Fruit fly (Drosophila melanogaster): ENCODE measurements around the gene CG3842.

The CG3842 gene

dm6 chrX:6375636-6376035, 38.1 kb downstream of the CG3842 start (continued):
- TF ChIP-seq CG9797 (GFP tag; optimal IDR thresholded peaks at IDR 0.05) (no peak), ase (GFP tag; IDR thresholded peaks at IDR 0.05) (0 out of 3 replicates have a peak, but pooled peaks have one; percentile 29), CG3838 (GFP tag; optimal IDR thresholded peaks at IDR 0.05) (no peak), CG17912 (GFP tag; optimal IDR thresholded peaks at IDR 0.05) (no peak), Camta (GFP tag; optimal IDR thresholded peaks at IDR 0.05) (no peak), CoRest (tag; optimal IDR thresholded peaks at IDR 0.05) (peak; percentile 43), bigmax (GFP tag; optimal IDR thresholded peaks at IDR 0.05) (no peak), p53 (GFP tag; optimal IDR thresholded peaks at IDR 0.05) (no peak), CG12942 (GFP tag; optimal IDR thresholded peaks at IDR 0.05) (peak; percentile 4), Abd-B (GFP tag; optimal IDR thresholded peaks at IDR 0.05) (peak; percentile 0), CG14050 (GFP tag; IDR thresholded peaks at IDR 0.05) (no peak), CG12769 (tag; optimal IDR thresholded peaks at IDR 0.05) (no peak), CG11695 (GFP tag; IDR thresholded peaks at IDR 0.05) (0 out of 3 replicates have a peak, but pooled peaks have one; percentile 22)

dm6 chrX:6376748-6377147, 39.2 kb downstream of the CG3842 start:
- no peak for TF ChIP-seq gt (GFP tag; IDR thresholded peaks at IDR 0.05)
- TF ChIP-seq ERR (GFP tag; optimal IDR thresholded peaks at IDR 0.05), result no peak
- TF ChIP-seq CG33557 (GFP tag; optimal IDR thresholded peaks at IDR 0.05), result no peak
- peak; percentile 84 for TF ChIP-seq Med (GFP tag)
- peak; percentile 26 for TF ChIP-seq Oli (tag; optimal IDR thresholded peaks at IDR 0.05)
- TF ChIP-seq bsh (GFP tag; optimal IDR thresholded peaks at IDR 0.05), result peak in 1 of 2 experiments; percentile 5
- TF ChIP-seq Hsf (GFP tag; optimal IDR thresholded peaks at IDR 0.05), result peak; percentile 20
- peak; percentile 3 for TF ChIP-seq CG1603 (tag; optimal IDR thresholded peaks at IDR 0.05)
- peak; percentile 1 for TF ChIP-seq CG6765 (GFP tag; optimal IDR thresholded peaks at IDR 0.05)
- TF ChIP-seq Atf6 (GFP tag; IDR thresholded peaks at IDR 0.05), result peak; percentile 27; the same call in 1 of the 2 replicates
- no peak for TF ChIP-seq Lim3 (GFP tag; IDR thresholded peaks at IDR 0.05)
- TF ChIP-seq HmgZ (tag; optimal IDR thresholded peaks at IDR 0.05), result no peak
- TF ChIP-seq CG4424 (GFP tag; optimal IDR thresholded peaks at IDR 0.05), result no peak
- TF ChIP-seq dmrt99B (tag; optimal IDR thresholded peaks at IDR 0.05), result peak; percentile 52
- no peak for TF ChIP-seq CG9797 (GFP tag; optimal IDR thresholded peaks at IDR 0.05)
- TF ChIP-seq Max (GFP tag; optimal IDR thresholded peaks at IDR 0.05), result no peak
- TF ChIP-seq eve (GFP tag; optimal IDR thresholded peaks at IDR 0.05), result no peak
- TF ChIP-seq CG8944 (GFP tag; optimal IDR thresholded peaks at IDR 0.05), result peak; percentile 14
- TF ChIP-seq CkIIα-i1 (GFP tag; IDR thresholded peaks at IDR 0.05), result no peak
- TF ChIP-seq psq (GFP tag; optimal IDR thresholded peaks at IDR 0.05), result no peak
- no peak for TF ChIP-seq CG3065 (GFP tag; optimal IDR thresholded peaks at IDR 0.05)
- TF ChIP-seq Myb (GFP tag; optimal IDR thresholded peaks at IDR 0.05), result peak; percentile 1
- TF ChIP-seq prd (optimal IDR thresholded peaks at IDR 0.05), result no peak
- 0 out of 3 replicates have a peak, but pooled peaks have one; percentile 8 for TF ChIP-seq prd (GFP tag; IDR thresholded peaks at IDR 0.05)
- TF ChIP-seq ind (GFP tag; optimal IDR thresholded peaks at IDR 0.05), result peak; percentile 31
- no peak for TF ChIP-seq Dip2 (GFP tag; IDR thresholded peaks at IDR 0.05)
- no peak for TF ChIP-seq CG13775 (GFP tag; optimal IDR thresholded peaks at IDR 0.05)
- peak; percentile 15 for TF ChIP-seq CG30403 (GFP tag; optimal IDR thresholded peaks at IDR 0.05)
- peak; percentile 50 for TF ChIP-seq CG11504 (tag; optimal IDR thresholded peaks at IDR 0.05)
- TF ChIP-seq HLH4C (GFP tag; IDR thresholded peaks at IDR 0.05; ENCODE audit: partially characterized antibody), result no peak
- TF ChIP-seq rib (GFP tag; IDR thresholded peaks at IDR 0.05), result no peak
- 0 out of 2 replicates have a peak, but pooled peaks have one; percentile 13 for TF ChIP-seq HLH3B (GFP tag; IDR thresholded peaks at IDR 0.05)
- no peak for TF ChIP-seq Deaf1 (tag; optimal IDR thresholded peaks at IDR 0.05)
- no peak for TF ChIP-seq zfh1 (GFP tag; IDR thresholded peaks at IDR 0.05)
- no peak for TF ChIP-seq MTF-1 (GFP tag; optimal IDR thresholded peaks at IDR 0.05; ENCODE audit: borderline replicate concordance)
- peak; percentile 12 for TF ChIP-seq CG9727 (GFP tag; optimal IDR thresholded peaks at IDR 0.05)
- no peak for TF ChIP-seq sc (optimal IDR thresholded peaks at IDR 0.05)
- TF ChIP-seq sc (GFP tag; optimal IDR thresholded peaks at IDR 0.05), result no peak
- no peak for TF ChIP-seq Neu2 (GFP tag; optimal IDR thresholded peaks at IDR 0.05; ENCODE audit: borderline replicate concordance)

Measured in whole organism, embryonic.